Fruit fly (Drosophila melanogaster): ENCODE measurements around the gene CG10657.
A peak's percentile ranks its signal among the peaks of the same experiment; 100 is the strongest.

CG10657 gene

dm6 chr3L:12501249-12501648 lies 4.2 kb upstream of the CG10657 start, which contains the start of the genes CG10638 and CG10681 (continued):
- TF ChIP-seq CG10321 (GFP tag; IDR thresholded peaks at IDR 0.05): no peak
- peak; percentile 65 for TF ChIP-seq CG13287 (GFP tag; IDR thresholded peaks at IDR 0.05; ENCODE audit: partially characterized antibody)
- no peak for TF ChIP-seq Sry-β (GFP tag; optimal IDR thresholded peaks at IDR 0.05)
- no peak for TF ChIP-seq tna (GFP tag; IDR thresholded peaks at IDR 0.05; ENCODE audit: partially characterized antibody)
- no peak for TF ChIP-seq prd (optimal IDR thresholded peaks at IDR 0.05)
- no peak for TF ChIP-seq prd (GFP tag; IDR thresholded peaks at IDR 0.05)
- TF ChIP-seq CG1529 (GFP tag; optimal IDR thresholded peaks at IDR 0.05): no peak
- peak; percentile 8 for TF ChIP-seq zen (tag; optimal IDR thresholded peaks at IDR 0.05)
- no peak for TF ChIP-seq ERR (GFP tag; optimal IDR thresholded peaks at IDR 0.05)
- peak; percentile 28 for TF ChIP-seq CG7928 (GFP tag; optimal IDR thresholded peaks at IDR 0.05)
- peak; percentile 27 for TF ChIP-seq ind (GFP tag; optimal IDR thresholded peaks at IDR 0.05)
- no peak for TF ChIP-seq CG14050 (GFP tag; IDR thresholded peaks at IDR 0.05)
- TF ChIP-seq scrt (GFP tag; optimal IDR thresholded peaks at IDR 0.05): peak; percentile 40
- TF ChIP-seq sim (GFP tag; IDR thresholded peaks at IDR 0.05): no peak
- no peak for TF ChIP-seq otp (GFP tag; IDR thresholded peaks at IDR 0.05)
- peak; percentile 65 for TF ChIP-seq Max (GFP tag; optimal IDR thresholded peaks at IDR 0.05)
- TF ChIP-seq Elba2 (GFP tag; optimal IDR thresholded peaks at IDR 0.05): no peak
- peak; percentile 34 for TF ChIP-seq CG4820 (GFP tag; optimal IDR thresholded peaks at IDR 0.05)
- no peak for TF ChIP-seq rib (GFP tag; IDR thresholded peaks at IDR 0.05)
- TF ChIP-seq CG8944 (GFP tag; optimal IDR thresholded peaks at IDR 0.05): no peak
- TF ChIP-seq CG9609 (GFP tag; optimal IDR thresholded peaks at IDR 0.05): no peak
- TF ChIP-seq CG7839 (tag; optimal IDR thresholded peaks at IDR 0.05): peak; percentile 15
- no peak for TF ChIP-seq fd102C (GFP tag; optimal IDR thresholded peaks at IDR 0.05)
- TF ChIP-seq CG6854 (GFP tag; optimal IDR thresholded peaks at IDR 0.05): no peak
- no peak for TF ChIP-seq Lim3 (GFP tag; IDR thresholded peaks at IDR 0.05)
- TF ChIP-seq CG10565 (GFP tag; optimal IDR thresholded peaks at IDR 0.05): no peak
- TF ChIP-seq danr (GFP tag; IDR thresholded peaks at IDR 0.05): no peak
- TF ChIP-seq CG30431 (GFP tag; optimal IDR thresholded peaks at IDR 0.05): no peak
- no peak for TF ChIP-seq Ssrp (tag; optimal IDR thresholded peaks at IDR 0.05)
- peak; percentile 64 for TF ChIP-seq row (GFP tag; IDR thresholded peaks at IDR 0.05)
- no peak for TF ChIP-seq Dip3 (GFP tag; optimal IDR thresholded peaks at IDR 0.05)
- no peak for TF ChIP-seq klu (GFP tag; IDR thresholded peaks at IDR 0.05)
- TF ChIP-seq ato (GFP tag; IDR thresholded peaks at IDR 0.05; ENCODE audit: partially characterized antibody): no peak
- TF ChIP-seq bsh (GFP tag; optimal IDR thresholded peaks at IDR 0.05): peak in 1 of 2 experiments; percentile 46
- peak; percentile 13 for TF ChIP-seq nerfin-1 (tag; optimal IDR thresholded peaks at IDR 0.05)
- TF ChIP-seq CG31388 (GFP tag; optimal IDR thresholded peaks at IDR 0.05): no peak
- no peak for TF ChIP-seq Mes4 (GFP tag; optimal IDR thresholded peaks at IDR 0.05)
- TF ChIP-seq CG11247 (GFP tag; IDR thresholded peaks at IDR 0.05): no peak
- peak; percentile 81 for TF ChIP-seq YL-1 (GFP tag; optimal IDR thresholded peaks at IDR 0.05)
- peak; percentile 71 for TF ChIP-seq Fer1 (GFP tag; optimal IDR thresholded peaks at IDR 0.05)
- no peak for TF ChIP-seq ara (GFP tag; IDR thresholded peaks at IDR 0.05)
- peak; percentile 57 for TF ChIP-seq CG17829 (tag; optimal IDR thresholded peaks at IDR 0.05)
- TF ChIP-seq da (GFP tag; optimal IDR thresholded peaks at IDR 0.05): no peak
- TF ChIP-seq HLH4C (GFP tag; IDR thresholded peaks at IDR 0.05; ENCODE audit: partially characterized antibody): no peak
- TF ChIP-seq ash1 (GFP tag; optimal IDR thresholded peaks at IDR 0.05): no peak
- TF ChIP-seq NC2α (GFP tag; optimal IDR thresholded peaks at IDR 0.05): no peak
- TF ChIP-seq Rx (GFP tag; IDR thresholded peaks at IDR 0.05): no peak
- TF ChIP-seq CG8388 (GFP tag; optimal IDR thresholded peaks at IDR 0.05): peak; percentile 27
- TF ChIP-seq pnt (GFP tag; optimal IDR thresholded peaks at IDR 0.05): no peak
- TF ChIP-seq Sin3A (optimal IDR thresholded peaks at IDR 0.05): no peak
- no peak for TF ChIP-seq CG15479 (GFP tag; optimal IDR thresholded peaks at IDR 0.05)
- no peak for TF ChIP-seq crc (GFP tag; optimal IDR thresholded peaks at IDR 0.05)
- TF ChIP-seq jing (GFP tag; optimal IDR thresholded peaks at IDR 0.05): no peak

Data from whole organism, embryonic.